Worm (Caenorhabditis elegans) whole organism, early embryonic: ENCODE results near the gene spp-24.

ENCODE experiments used
- B0310.2 ChIP-seq: sonication (generic microtip); optimal IDR thresholded peaks from 2 replicates; lab custom pipeline; 2016; ENCODE audit warnings: mild to moderate bottlenecking, missing genetic modification characterization, missing compliant biosample characterization
- aly-1 ChIP-seq: sonication (generic microtip); optimal IDR thresholded peaks from 2 replicates; lab custom pipeline; 2016; ENCODE audit warnings: missing genetic modification characterization, missing compliant biosample characterization
- ama-1 ChIP-seq: fragments of 150-350 bp; optimal IDR thresholded peaks from 2 replicates; lab custom pipeline; 2014
- ceh-13 ChIP-seq: fragments of 200-800 bp; sonication (Bioruptor generic); optimal IDR thresholded peaks from 2 replicates; lab custom pipeline; 2018; ENCODE audit warnings: mild to moderate bottlenecking, missing genetic modification characterization, missing compliant biosample characterization
- ceh-36 ChIP-seq: sonication (generic microtip); optimal IDR thresholded peaks from 2 replicates; lab custom pipeline; 2016; ENCODE audit warnings: missing genetic modification characterization, inconsistent platforms, missing compliant biosample characterization
- flt-1 ChIP-seq: fragments of 200-800 bp; sonication (Bioruptor generic); IDR thresholded peaks from 2 replicates; pipeline ENCODE4 v1.3.6; 2022; ENCODE audit warnings: missing genetic modification characterization, missing compliant biosample characterization
- tbx-11 ChIP-seq: fragments of 200-800 bp; sonication (Bioruptor generic); IDR thresholded peaks from 2 replicates; pipeline ENCODE4 v1.3.6; 2022; ENCODE audit warnings: missing genetic modification characterization, missing compliant biosample characterization
- tbx-37 ChIP-seq: fragments of 200-800 bp; sonication (Bioruptor generic); conservative IDR thresholded peaks from 2 replicates; pipeline ENCODE4 v1.3.6; 2022; ENCODE audit warnings: missing genetic modification reagents, missing genetic modification characterization, missing compliant biosample characterization

ce11 chrII:1334-1898 is 37.9 kb downstream of the spp-24 start, which contains the start of gene 2L52.1:
- TF ChIP-seq ceh-36 (tag; lab: Kevin White, UChicago) (no peak), ceh-13 (no peak), ama-1 (lab: Kevin White, UChicago) (no peak), aly-1 (no peak), flt-1 (GFP tag; lab: Robert Waterston, UW) (no peak), tbx-37 (GFP tag; lab: Robert Waterston, UW) (no peak), B0310.2 (tag; lab: Kevin White, UChicago) (no peak), tbx-11 (GFP tag; lab: Robert Waterston, UW) (no peak)
